Worm (Caenorhabditis elegans) whole organism, L1 larva: ENCODE data around the gene ceh-31.

ENCODE experiments used
- C04F5.9 ChIP-seq: sonication (generic microtip); optimal IDR thresholded peaks from 2 replicates; lab custom pipeline; 2016; ENCODE audit warnings: missing genetic modification characterization, missing compliant biosample characterization
- C16A3.4 ChIP-seq: fragments of 150-350 bp; optimal IDR thresholded peaks from 2 replicates; lab custom pipeline; 2014; ENCODE audit warnings: missing biosample characterization, missing genetic modification characterization
- F16B12.6 ChIP-seq: fragments of 150-350 bp; optimal IDR thresholded peaks from 2 replicates; lab custom pipeline; 2014; ENCODE audit warnings: missing biosample characterization, missing genetic modification characterization
- ama-1 ChIP-seq: fragments of 150-350 bp; optimal IDR thresholded peaks from 2 replicates; lab custom pipeline; 2014
- blmp-1 ChIP-seq: fragments of 150-350 bp; optimal IDR thresholded peaks from 2 replicates; lab custom pipeline; 2014; ENCODE audit warnings: missing biosample characterization, missing genetic modification characterization
- ceh-63 ChIP-seq: fragments of 200-800 bp; sonication (Bioruptor generic); optimal IDR thresholded peaks from 2 replicates; lab custom pipeline; 2018; ENCODE audit warnings: mild to moderate bottlenecking, missing genetic modification characterization, missing compliant biosample characterization
- ceh-8 ChIP-seq: fragments of 200-800 bp; sonication (Bioruptor generic); optimal IDR thresholded peaks from 2 replicates; lab custom pipeline; 2018; ENCODE audit warnings: mild to moderate bottlenecking, missing genetic modification characterization, moderate library complexity, missing compliant biosample characterization
- ceh-88 ChIP-seq: fragments of 200-800 bp; sonication (Bioruptor generic); IDR thresholded peaks from 2 replicates; pipeline ENCODE4 v1.3.6; 2022; ENCODE audit warnings: missing genetic modification characterization, missing compliant biosample characterization
- ceh-90 ChIP-seq: sonication (generic microtip); optimal IDR thresholded peaks from 2 replicates; lab custom pipeline; 2016; ENCODE audit warnings: missing genetic modification characterization, missing compliant biosample characterization
- dsc-1 ChIP-seq: sonication (generic microtip); optimal IDR thresholded peaks from 2 replicates; lab custom pipeline; 2016; ENCODE audit warnings: mild to moderate bottlenecking, missing genetic modification characterization, missing compliant biosample characterization
- efl-1 ChIP-seq, 4 experiments: fragments of 150-350 bp; optimal IDR thresholded peaks in 3 of 4; peaks in 1 of 4; 1 replicate in 1 of 4; 2 replicates in 3 of 4; lab custom pipeline; 2014; ENCODE audit warnings: missing biosample characterization in 2 of 4, missing genetic modification characterization in 2 of 4, missing genetic modification reagents in 2 of 4
- egl-13 ChIP-seq: sonication (generic microtip); optimal IDR thresholded peaks from 2 replicates; lab custom pipeline; 2016; ENCODE audit warnings: missing genotype, missing genetic modification reagents, missing genetic modification characterization, missing compliant biosample characterization
- egl-27 ChIP-seq, 2 experiments: fragments of 150-350 bp in 1 of 2; sonication (generic microtip); optimal IDR thresholded peaks; 3 replicates each; lab custom pipeline; 2017 to 2018; ENCODE audit warnings: missing biosample characterization in 2 of 2, missing genetic modification characterization in 2 of 2, missing genetic modification reagents in 2 of 2
- fkh-4 ChIP-seq: sonication (generic microtip); optimal IDR thresholded peaks from 2 replicates; lab custom pipeline; 2016; ENCODE audit warnings: missing compliant biosample characterization, missing genetic modification characterization, borderline replicate concordance
- fkh-8 ChIP-seq: sonication (generic microtip); optimal IDR thresholded peaks from 2 replicates; lab custom pipeline; 2016; ENCODE audit warnings: mild to moderate bottlenecking, missing genetic modification characterization, missing compliant biosample characterization
- fos-1 ChIP-seq: fragments of 150-350 bp; optimal IDR thresholded peaks from 2 replicates; lab custom pipeline; 2014; ENCODE audit warnings: missing biosample characterization, missing genetic modification characterization
- hpl-2 ChIP-seq: fragments of 150-350 bp; optimal IDR thresholded peaks from 2 replicates; lab custom pipeline; 2014; ENCODE audit warnings: missing biosample characterization, missing genetic modification reagents, missing genetic modification characterization
- lin-13 ChIP-seq: fragments of 150-350 bp; optimal IDR thresholded peaks from 2 replicates; lab custom pipeline; 2014; ENCODE audit warnings: missing biosample characterization, missing genetic modification reagents, missing genetic modification characterization
- lin-14 ChIP-seq: fragments of 200-800 bp; sonication (Bioruptor generic); optimal IDR thresholded peaks from 2 replicates; lab custom pipeline; 2018; ENCODE audit warnings: mild to moderate bottlenecking, missing genetic modification characterization, moderate library complexity, missing compliant biosample characterization
- lin-15B ChIP-seq: fragments of 150-350 bp; sonication (generic microtip); optimal IDR thresholded peaks from 3 replicates; lab custom pipeline; 2014; ENCODE audit warnings: missing biosample characterization, missing genetic modification characterization
- lin-35 ChIP-seq, 2 experiments: fragments of 150-350 bp; optimal IDR thresholded peaks; 2 replicates each; lab custom pipeline; 2014; ENCODE audit warnings: missing biosample characterization in 2 of 2, missing genetic modification characterization in 2 of 2, missing genetic modification reagents in 2 of 2
- lsy-2 ChIP-seq, 2 experiments: fragments of 150-350 bp; optimal IDR thresholded peaks; 2 replicates each; lab custom pipeline; 2014; ENCODE audit warnings: missing biosample characterization in 2 of 2, missing genetic modification characterization in 2 of 2
- mdl-1 ChIP-seq, 2 experiments: fragments of 150-350 bp; optimal IDR thresholded peaks; 2 replicates each; lab custom pipeline; 2014 to 2017; ENCODE audit warnings: missing biosample characterization in 2 of 2, missing genetic modification characterization in 2 of 2, inconsistent platforms in 1 of 2
- mef-2 ChIP-seq: fragments of 150-350 bp; optimal IDR thresholded peaks from 2 replicates; lab custom pipeline; 2014; ENCODE audit warnings: missing biosample characterization, missing genetic modification characterization
- mep-1 ChIP-seq: fragments of 150-350 bp; optimal IDR thresholded peaks from 2 replicates; lab custom pipeline; 2014; ENCODE audit warnings: missing biosample characterization, missing genetic modification characterization
- nhr-12 ChIP-seq: sonication (generic microtip); optimal IDR thresholded peaks from 2 replicates; lab custom pipeline; 2017; ENCODE audit warnings: missing biosample characterization, missing genetic modification characterization
- nhr-19 ChIP-seq: fragments of 200-800 bp; sonication (Bioruptor generic); conservative IDR thresholded peaks from 2 replicates; pipeline ENCODE4 v1.3.6; 2022; ENCODE audit warnings: missing genetic modification characterization, missing compliant biosample characterization
- nhr-20 ChIP-seq: sonication (generic microtip); optimal IDR thresholded peaks from 2 replicates; lab custom pipeline; 2016; ENCODE audit warnings: mild to moderate bottlenecking, missing genetic modification characterization, missing compliant biosample characterization
- nhr-47 ChIP-seq: sonication (generic microtip); optimal IDR thresholded peaks from 2 replicates; lab custom pipeline; 2016; ENCODE audit warnings: mild to moderate bottlenecking, missing genetic modification characterization, moderate library complexity, missing compliant biosample characterization
- nhr-71 ChIP-seq: sonication (generic microtip); optimal IDR thresholded peaks from 2 replicates; lab custom pipeline; 2016; ENCODE audit warnings: mild to moderate bottlenecking, missing genetic modification characterization, moderate library complexity, missing compliant biosample characterization
- nhr-76 ChIP-seq: sonication (generic microtip); optimal IDR thresholded peaks from 2 replicates; lab custom pipeline; 2017; ENCODE audit warnings: missing biosample characterization, missing genetic modification characterization
- nhr-85 ChIP-seq: sonication (generic microtip); peaks from one replicate; lab custom pipeline; 2016; ENCODE audit warnings: missing genetic modification characterization, inconsistent platforms, missing compliant biosample characterization
- nhr-90 ChIP-seq: sonication (generic microtip); optimal IDR thresholded peaks from 2 replicates; lab custom pipeline; 2016; ENCODE audit warnings: mild to moderate bottlenecking, missing genetic modification characterization, missing compliant biosample characterization; ENCODE audit not compliant: poor library complexity
- rnt-1 ChIP-seq: sonication (generic microtip); optimal IDR thresholded peaks from 2 replicates; lab custom pipeline; 2016; ENCODE audit warnings: mild to moderate bottlenecking, missing genetic modification characterization, moderate library complexity, missing compliant biosample characterization
- skn-1 ChIP-seq: fragments of 150-350 bp; optimal IDR thresholded peaks from 2 replicates; lab custom pipeline; 2014; ENCODE audit warnings: missing biosample characterization, missing genetic modification characterization
- tbx-2 ChIP-seq: sonication (generic microtip); optimal IDR thresholded peaks from 2 replicates; lab custom pipeline; 2016; ENCODE audit warnings: missing genetic modification characterization, missing compliant biosample characterization
- tlp-1 ChIP-seq: fragments of 150-350 bp; optimal IDR thresholded peaks from 2 replicates; lab custom pipeline; 2014; ENCODE audit warnings: missing biosample characterization, missing genetic modification characterization
- unc-130 ChIP-seq: fragments of 150-350 bp; optimal IDR thresholded peaks from 2 replicates; lab custom pipeline; 2017; ENCODE audit warnings: missing biosample characterization, missing genetic modification characterization, inconsistent platforms
- unc-30 ChIP-seq: sonication (generic microtip); optimal IDR thresholded peaks from 2 replicates; lab custom pipeline; 2017; ENCODE audit warnings: missing biosample characterization, missing genetic modification characterization
- unc-98 ChIP-seq: fragments of 200-800 bp; sonication (Bioruptor generic); IDR thresholded peaks from 2 replicates; pipeline ENCODE4 v1.3.6; 2022; ENCODE audit warnings: missing genetic modification characterization, missing compliant biosample characterization
- vab-15 ChIP-seq: sonication (generic microtip); optimal IDR thresholded peaks from 2 replicates; lab custom pipeline; 2017; ENCODE audit warnings: missing genotype, mild to moderate bottlenecking, missing genetic modification characterization, missing compliant biosample characterization
- zag-1 ChIP-seq: fragments of 150-350 bp; optimal IDR thresholded peaks from 2 replicates; lab custom pipeline; 2014; ENCODE audit warnings: missing biosample characterization, missing genetic modification characterization
- zip-4 ChIP-seq: fragments of 200-800 bp; sonication (Bioruptor generic); optimal IDR thresholded peaks from 2 replicates; lab custom pipeline; 2018; ENCODE audit warnings: mild to moderate bottlenecking, missing genetic modification characterization, moderate library complexity, missing compliant biosample characterization
- ztf-11 ChIP-seq, 2 experiments: sonication (generic microtip); optimal IDR thresholded peaks; 2 replicates each; lab custom pipeline; 2016 to 2017; ENCODE audit warnings: missing genetic modification characterization in 2 of 2, missing biosample characterization in 1 of 2, missing compliant biosample characterization in 1 of 2
- ztf-4 ChIP-seq: fragments of 150-350 bp; optimal IDR thresholded peaks from 2 replicates; lab custom pipeline; 2014; ENCODE audit warnings: missing biosample characterization, missing genetic modification characterization

ceh-31 gene

DNA sequence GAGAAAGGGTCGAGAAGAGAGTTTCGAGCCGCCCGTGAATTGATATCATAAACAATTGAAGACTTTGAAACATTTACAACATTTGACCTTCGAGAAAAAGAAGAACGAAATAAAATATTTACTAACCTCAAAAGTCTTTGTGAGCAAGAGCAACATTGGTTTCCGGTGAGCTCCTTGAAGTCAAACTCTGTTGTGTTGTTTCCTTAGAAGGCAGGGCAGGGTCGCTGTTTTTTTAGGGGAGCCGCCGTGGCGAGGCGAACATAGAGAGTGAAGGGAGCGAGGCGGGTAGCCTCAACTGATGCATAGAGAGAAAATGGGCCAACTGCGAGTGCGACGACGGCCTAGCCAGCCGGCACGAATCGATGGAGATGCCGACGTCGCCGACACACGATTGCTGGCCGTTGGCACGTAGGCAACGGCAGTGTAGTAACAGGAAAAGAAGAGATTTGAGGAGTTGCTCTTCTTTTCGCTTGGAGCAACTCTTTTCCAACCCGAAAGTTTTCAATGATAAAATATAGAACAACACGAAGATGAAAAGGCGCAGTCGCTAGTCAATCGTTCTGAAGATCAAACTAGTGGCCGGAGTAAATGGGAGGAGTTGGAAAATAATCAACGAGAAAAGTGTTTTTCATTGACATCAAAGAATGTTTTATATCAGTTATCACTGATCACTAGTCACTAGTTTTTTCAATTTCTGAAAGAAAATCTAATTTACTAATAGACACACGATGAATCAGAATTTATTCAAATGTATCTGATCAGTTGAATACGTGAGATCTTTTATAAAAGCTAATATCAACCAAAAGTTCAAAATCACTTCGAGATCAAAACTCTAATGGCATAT lies 46.0 kb upstream of the ceh-31 start, which contains the start of gene mai-1 (continued):
- TF ChIP-seq ceh-90 (tag; lab: Kevin White, UChicago) (no peak), nhr-20 (peak; percentile 21), unc-98 (no peak), lsy-2 (tag; optimal IDR thresholded peaks at IDR 0.05; lab: Kevin White, UChicago) (peak in 1 of 2 experiments; percentile 12), fkh-4 (no peak), nhr-47 (tag; lab: Kevin White, UChicago) (peak; percentile 57), nhr-19 (GFP tag; lab: Robert Waterston, UW) (peak; percentile 65), nhr-76 (tag; lab: Kevin White, UChicago) (no peak), lin-13 (GFP tag; lab: Kevin White, UChicago) (no peak), fkh-8 (tag; lab: Kevin White, UChicago) (peak; percentile 35), zip-4 (GFP tag; lab: Kevin White, UChicago) (no peak), rnt-1 (tag; lab: Kevin White, UChicago) (peak; percentile 60), nhr-85 (peak; percentile 31), mdl-1 (tag; optimal IDR thresholded peaks at IDR 0.05; lab: Kevin White, UChicago) (peak in 1 of 2 experiments; percentile 24), dsc-1 (tag; lab: Kevin White, UChicago) (no peak), blmp-1 (tag; lab: Kevin White, UChicago) (no peak), efl-1 (optimal IDR thresholded peaks at IDR 0.05; lab: Kevin White, UChicago) (no peak), efl-1 (GFP tag; optimal IDR thresholded peaks at IDR 0.05 in 1 of 2; lab: Kevin White, UChicago) (no peak), egl-27 (tag; optimal IDR thresholded peaks at IDR 0.05; lab: Kevin White, UChicago) (no peak), nhr-12 (tag; lab: Kevin White, UChicago) (no peak), tbx-2 (tag; lab: Kevin White, UChicago) (peak; percentile 54), ztf-4 (tag; lab: Kevin White, UChicago) (peak; percentile 50), ceh-8 (no peak), lin-35 (GFP tag; optimal IDR thresholded peaks at IDR 0.05; lab: Kevin White, UChicago) (peak; percentile 22 to 32), lin-14 (GFP tag; lab: Kevin White, UChicago) (peak; percentile 86), skn-1 (tag; lab: Kevin White, UChicago) (no peak), fos-1 (no peak), F16B12.6 (tag; lab: Kevin White, UChicago) (no peak), zag-1 (no peak), lin-15B (tag; lab: Kevin White, UChicago) (no peak), nhr-90 (tag; lab: Kevin White, UChicago) (peak; percentile 15), ztf-11 (tag; optimal IDR thresholded peaks at IDR 0.05; lab: Kevin White, UChicago) (peak in 1 of 2 experiments; percentile 14), unc-30 (no peak), ceh-63 (GFP tag; lab: Kevin White, UChicago) (no peak), C16A3.4 (tag; lab: Kevin White, UChicago) (no peak), ama-1 (lab: Kevin White, UChicago) (no peak), egl-13 (tag; lab: Kevin White, UChicago) (peak; percentile 36), unc-130 (tag; lab: Kevin White, UChicago) (no peak), mef-2 (tag; lab: Kevin White, UChicago) (peak; percentile 20), tlp-1 (tag; lab: Kevin White, UChicago) (no peak), nhr-71 (tag; lab: Kevin White, UChicago) (peak; percentile 70), vab-15 (tag; lab: Kevin White, UChicago) (no peak), C04F5.9 (tag; lab: Kevin White, UChicago) (no peak), hpl-2 (GFP tag; lab: Kevin White, UChicago) (no peak), ceh-88 (peak; percentile 42; the same call in 1 of the 2 replicates), mep-1 (peak; percentile 30)
